Worm (Caenorhabditis elegans) whole organism, late embryonic: ENCODE measurements around the gene C31H1.1.

Source experiments
- K02D7.2 ChIP-seq: sonication (generic microtip); optimal IDR thresholded peaks from 2 replicates; lab custom pipeline; 2017; ENCODE audit warnings: mild to moderate bottlenecking, missing genetic modification characterization, missing compliant biosample characterization
- ama-1 ChIP-seq: fragments of 150-350 bp; optimal IDR thresholded peaks from 2 replicates; lab custom pipeline; 2014
- ceh-24 ChIP-seq: sonication (generic microtip); optimal IDR thresholded peaks from 2 replicates; lab custom pipeline; 2016; ENCODE audit warnings: mild to moderate bottlenecking, missing genetic modification characterization, missing compliant biosample characterization
- dve-1 ChIP-seq: sonication (generic microtip); optimal IDR thresholded peaks from 2 replicates; lab custom pipeline; 2017; ENCODE audit warnings: antibody characterized with exemption, mild to moderate bottlenecking, missing genetic modification characterization, missing compliant biosample characterization
- elt-2 ChIP-seq: sonication (generic microtip); optimal IDR thresholded peaks from 2 replicates; lab custom pipeline; 2016; ENCODE audit warnings: missing genetic modification reagents, missing genetic modification characterization, missing compliant biosample characterization
- fax-1 ChIP-seq: sonication (generic microtip); optimal IDR thresholded peaks from 2 replicates; lab custom pipeline; 2016; ENCODE audit warnings: missing genotype, missing genetic modification characterization, missing compliant biosample characterization
- fkh-10 ChIP-seq: fragments of 150-350 bp; optimal IDR thresholded peaks from 2 replicates; lab custom pipeline; 2014; ENCODE audit warnings: missing biosample characterization, missing genetic modification reagents, missing genetic modification characterization
- fkh-6 ChIP-seq: sonication (generic microtip); optimal IDR thresholded peaks from 2 replicates; lab custom pipeline; 2016; ENCODE audit warnings: missing genetic modification characterization, missing compliant biosample characterization
- lin-11 ChIP-seq: fragments of 200-800 bp; sonication (Bioruptor generic); optimal IDR thresholded peaks from 2 replicates; lab custom pipeline; 2018; ENCODE audit warnings: mild to moderate bottlenecking, missing genetic modification characterization, missing compliant biosample characterization
- nfya-1 ChIP-seq: sonication (generic microtip); optimal IDR thresholded peaks from 2 replicates; lab custom pipeline; 2017; ENCODE audit warnings: missing genetic modification characterization, mild to moderate bottlenecking, missing compliant biosample characterization, antibody characterized with exemption, moderate library complexity
- nhr-11 ChIP-seq: fragments of 150-350 bp; optimal IDR thresholded peaks from 2 replicates; lab custom pipeline; 2014; ENCODE audit warnings: missing biosample characterization, missing genetic modification characterization
- odd-2 ChIP-seq: sonication (generic microtip); optimal IDR thresholded peaks from 2 replicates; lab custom pipeline; 2017; ENCODE audit warnings: antibody characterized with exemption, mild to moderate bottlenecking, missing genetic modification characterization, missing compliant biosample characterization
- pax-1 ChIP-seq: fragments of 150-350 bp; optimal IDR thresholded peaks from 2 replicates; lab custom pipeline; 2014; ENCODE audit warnings: missing biosample characterization, missing genetic modification characterization

DNA sequence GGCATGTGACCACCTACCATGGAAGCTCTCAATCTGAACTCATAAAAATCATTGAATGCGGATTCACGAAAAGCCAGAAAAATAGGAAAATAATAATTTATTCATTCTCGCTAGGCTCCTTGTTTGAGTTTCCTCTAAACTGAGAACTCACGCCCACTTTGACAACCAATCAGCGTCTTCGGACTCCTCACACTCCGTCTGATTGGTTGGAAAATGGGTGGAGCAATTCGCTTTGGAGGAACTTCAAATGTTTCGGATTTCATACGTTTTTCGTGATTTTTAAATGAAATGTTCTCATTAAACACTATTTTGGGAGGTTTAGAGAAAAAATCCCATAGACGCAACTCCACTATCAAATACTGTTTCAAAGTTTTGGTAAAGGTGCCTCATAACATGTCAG, 45.7 kb downstream of the C31H1.1 start:
- TF ChIP-seq nhr-11 (tag; lab: Kevin White, UChicago) (no peak), elt-2 (tag; lab: Kevin White, UChicago) (no peak), lin-11 (no peak), K02D7.2 (tag; lab: Kevin White, UChicago) (no peak), nfya-1 (tag; lab: Kevin White, UChicago) (peak; percentile 74), fax-1 (tag; lab: Kevin White, UChicago) (no peak), pax-1 (tag; lab: Kevin White, UChicago) (no peak), ceh-24 (no peak), fkh-10 (GFP tag; lab: Kevin White, UChicago) (no peak), ama-1 (no peak), dve-1 (tag; lab: Kevin White, UChicago) (no peak), odd-2 (tag; lab: Kevin White, UChicago) (no peak), fkh-6 (no peak)
